Fruit fly (Drosophila melanogaster) whole organism, embryonic: ENCODE results near the gene CG31883.

Experiments used
- B-H1 ChIP-seq: fragments of 200-800 bp; sonication (Bioruptor generic); IDR thresholded peaks from 3 replicates; pipeline ENCODE4 v1.3.6; 2022; ENCODE audit warnings: missing biosample characterization, missing genetic modification characterization
- BEAF-32 ChIP-seq: fragments of 200-800 bp; sonication (Bioruptor generic); optimal IDR thresholded peaks from 3 replicates; lab custom pipeline; 2017; ENCODE audit warnings: missing biosample characterization, missing genetic modification characterization, mild to moderate bottlenecking, moderate library complexity, missing genetic modification reagents
- C15 ChIP-seq: fragments of 200-800 bp; sonication (Bioruptor generic); IDR thresholded peaks from 3 replicates; pipeline ENCODE4 v1.3.6; 2022; ENCODE audit warnings: missing biosample characterization, missing genetic modification characterization
- CG1024 ChIP-seq: fragments of 200-800 bp; sonication (Bioruptor generic); IDR thresholded peaks from 2 replicates; pipeline ENCODE4 v1.3.6; 2022; ENCODE audit warnings: missing biosample characterization, missing genetic modification characterization
- CG10431 ChIP-seq: fragments of 200-800 bp; sonication (Bioruptor generic); optimal IDR thresholded peaks from 3 replicates; lab custom pipeline; 2018; ENCODE audit warnings: missing biosample characterization, mild to moderate bottlenecking, missing genetic modification characterization
- CG11247 ChIP-seq: fragments of 200-800 bp; sonication (Bioruptor generic); IDR thresholded peaks from 2 replicates; pipeline ENCODE4 v1.3.6; 2022; ENCODE audit warnings: missing biosample characterization, missing genetic modification characterization
- CG12236 ChIP-seq: fragments of 200-800 bp; sonication (Bioruptor generic); optimal IDR thresholded peaks from 2 replicates; lab custom pipeline; 2016; ENCODE audit warnings: missing biosample characterization, missing genetic modification characterization
- CG12391 ChIP-seq: fragments of 200-800 bp; sonication (Bioruptor generic); optimal IDR thresholded peaks from 3 replicates; lab custom pipeline; 2018; ENCODE audit warnings: missing biosample characterization, mild to moderate bottlenecking, missing genetic modification characterization, moderate library complexity
- CG13123 ChIP-seq: fragments of 200-800 bp; sonication (Bioruptor generic); optimal IDR thresholded peaks from 2 replicates; lab custom pipeline; 2016; ENCODE audit warnings: missing biosample characterization, missing genetic modification characterization
- CG13624 ChIP-seq: fragments of 200-800 bp; sonication (Bioruptor generic); optimal IDR thresholded peaks from 2 replicates; lab custom pipeline; 2016; ENCODE audit warnings: missing biosample characterization, missing genetic modification characterization
- CG14860 ChIP-seq: fragments of 200-800 bp; sonication (Bioruptor generic); IDR thresholded peaks from 3 replicates; pipeline ENCODE4 v1.3.6; 2022; ENCODE audit warnings: missing biosample characterization, missing genetic modification characterization; ENCODE audit not compliant: partially characterized antibody
- CG15073 ChIP-seq: fragments of 200-800 bp; sonication (Bioruptor generic); optimal IDR thresholded peaks from 2 replicates; lab custom pipeline; 2016; ENCODE audit warnings: missing biosample characterization, missing genetic modification characterization
- CG15479 ChIP-seq: fragments of 200-800 bp; sonication (Bioruptor generic); optimal IDR thresholded peaks from 3 replicates; lab custom pipeline; 2019; ENCODE audit warnings: missing biosample characterization, mild to moderate bottlenecking, missing genetic modification characterization, moderate library complexity
- CG17328 ChIP-seq: fragments of 200-800 bp; sonication (Bioruptor generic); IDR thresholded peaks from 2 replicates; pipeline ENCODE4 v1.3.6; 2022; ENCODE audit warnings: missing biosample characterization, missing genetic modification characterization
- CG17912 ChIP-seq: fragments of 200-800 bp; sonication (Bioruptor generic); optimal IDR thresholded peaks from 2 replicates; lab custom pipeline; 2018; ENCODE audit warnings: missing biosample characterization, mild to moderate bottlenecking, missing genetic modification characterization
- CG2116 ChIP-seq: fragments of 200-800 bp; sonication (Bioruptor generic); optimal IDR thresholded peaks from 3 replicates; lab custom pipeline; 2018; ENCODE audit warnings: missing biosample characterization, mild to moderate bottlenecking, missing genetic modification characterization
- CG2202 ChIP-seq: fragments of 200-800 bp; sonication (Bioruptor generic); optimal IDR thresholded peaks from 2 replicates; lab custom pipeline; 2018; ENCODE audit warnings: missing biosample characterization, mild to moderate bottlenecking, missing genetic modification characterization
- CG31224 ChIP-seq: fragments of 200-800 bp; sonication (Bioruptor generic); IDR thresholded peaks from 2 replicates; pipeline ENCODE4 v1.3.6; 2022; ENCODE audit warnings: missing biosample characterization, missing genetic modification characterization
- CG3995 ChIP-seq: fragments of 200-800 bp; sonication (Bioruptor generic); optimal IDR thresholded peaks from 3 replicates; lab custom pipeline; 2016; ENCODE audit warnings: missing biosample characterization, missing genetic modification characterization
- CG4854 ChIP-seq: fragments of 200-800 bp; sonication (Bioruptor generic); optimal IDR thresholded peaks from 2 replicates; lab custom pipeline; 2016; ENCODE audit warnings: missing biosample characterization, missing genetic modification characterization, inconsistent platforms
- CG6854 ChIP-seq: fragments of 200-800 bp; sonication (Bioruptor generic); optimal IDR thresholded peaks from 3 replicates; lab custom pipeline; 2017; ENCODE audit warnings: missing biosample characterization, mild to moderate bottlenecking, missing genetic modification characterization
- CG7372 ChIP-seq: fragments of 200-800 bp; sonication (Bioruptor generic); IDR thresholded peaks from 2 replicates; pipeline ENCODE4 v1.3.6; 2022; ENCODE audit warnings: missing biosample characterization, missing genetic modification characterization
- CG7786 ChIP-seq: fragments of 200-800 bp; sonication (Bioruptor generic); optimal IDR thresholded peaks from 2 replicates; lab custom pipeline; 2016; ENCODE audit warnings: missing biosample characterization, missing genetic modification characterization
- CG8290 ChIP-seq, 3 experiments: fragments of 200-800 bp; sonication (Bioruptor generic); optimal IDR thresholded peaks; 2 replicates each; lab custom pipeline; 2016 to 2019; ENCODE audit warnings: missing biosample characterization in 3 of 3, missing genetic modification characterization in 3 of 3, mild to moderate bottlenecking in 2 of 3, moderate library complexity in 1 of 3
- CG8924 ChIP-seq: fragments of 200-800 bp; optimal IDR thresholded peaks from 3 replicates; lab custom pipeline; 2019; ENCODE audit warnings: missing biosample characterization, mild to moderate bottlenecking, missing genetic modification characterization, moderate library complexity
- CG8944 ChIP-seq: fragments of 200-800 bp; sonication (Bioruptor generic); optimal IDR thresholded peaks from 3 replicates; lab custom pipeline; 2016; ENCODE audit warnings: missing biosample characterization, missing genetic modification characterization
- CHES-1-like ChIP-seq: fragments of 200-800 bp; sonication (Bioruptor generic); optimal IDR thresholded peaks from 2 replicates; lab custom pipeline; 2016; ENCODE audit warnings: missing biosample characterization, missing genetic modification characterization
- Deaf1 ChIP-seq: fragments of 200-800 bp; optimal IDR thresholded peaks from 3 replicates; lab custom pipeline; 2019; ENCODE audit warnings: missing biosample characterization, mild to moderate bottlenecking, missing genetic modification characterization, moderate library complexity
- Dek ChIP-seq: fragments of 200-800 bp; sonication (Bioruptor generic); optimal IDR thresholded peaks from 3 replicates; lab custom pipeline; 2019; ENCODE audit warnings: missing biosample characterization, mild to moderate bottlenecking, missing genetic modification characterization, moderate library complexity
- Dip3 ChIP-seq: fragments of 200-800 bp; sonication (Bioruptor generic); optimal IDR thresholded peaks from 3 replicates; lab custom pipeline; 2016; ENCODE audit warnings: missing biosample characterization, missing genetic modification characterization
- Dp ChIP-seq: fragments of 200-800 bp; sonication (Bioruptor generic); optimal IDR thresholded peaks from 2 replicates; lab custom pipeline; 2018; ENCODE audit warnings: missing biosample characterization, mild to moderate bottlenecking, missing genetic modification characterization, moderate library complexity
- ERR ChIP-seq: fragments of 200-800 bp; sonication (Bioruptor generic); optimal IDR thresholded peaks from 2 replicates; lab custom pipeline; 2016; ENCODE audit warnings: missing biosample characterization, missing genetic modification characterization
- Fer2 ChIP-seq: fragments of 200-800 bp; sonication (Bioruptor generic); optimal IDR thresholded peaks from 2 replicates; lab custom pipeline; 2018; ENCODE audit warnings: missing biosample characterization, mild to moderate bottlenecking, missing genetic modification characterization, moderate library complexity
- Lhr ChIP-seq: fragments of 200-800 bp; sonication (Bioruptor generic); optimal IDR thresholded peaks from 3 replicates; lab custom pipeline; 2017; ENCODE audit warnings: mild to moderate bottlenecking, missing biosample characterization, missing genetic modification reagents, missing genetic modification characterization
- Nf-YC ChIP-seq: fragments of 200-800 bp; optimal IDR thresholded peaks from 3 replicates; lab custom pipeline; 2019; ENCODE audit warnings: missing biosample characterization, mild to moderate bottlenecking, missing genetic modification characterization, moderate library complexity
- abd-A ChIP-seq: fragments of 200-800 bp; sonication (Bioruptor generic); optimal IDR thresholded peaks from 3 replicates; lab custom pipeline; 2019; ENCODE audit warnings: missing biosample characterization, mild to moderate bottlenecking, missing genetic modification characterization, moderate library complexity
- bowl ChIP-seq: fragments of 200-800 bp; sonication (Bioruptor generic); IDR thresholded peaks from 2 replicates; pipeline ENCODE4 v1.3.6; 2022; ENCODE audit warnings: missing biosample characterization, missing genetic modification characterization
- caup ChIP-seq: fragments of 200-800 bp; sonication (Bioruptor generic); optimal IDR thresholded peaks from 3 replicates; lab custom pipeline; 2017; ENCODE audit warnings: missing biosample characterization, mild to moderate bottlenecking, missing genetic modification characterization, moderate library complexity; ENCODE audit not compliant: severe bottlenecking
- ci ChIP-seq: fragments of 200-800 bp; sonication (Bioruptor generic); IDR thresholded peaks from 3 replicates; pipeline ENCODE4 v1.3.6; 2022; ENCODE audit warnings: missing biosample characterization, missing genetic modification characterization
- eve ChIP-seq, 2 experiments: fragments of >200 bp; optimal IDR thresholded peaks; 2 replicates each; lab custom pipeline; 2017; ENCODE audit warnings: missing biosample characterization in 2 of 2, missing genetic modification characterization in 2 of 2
- gro ChIP-seq: fragments of 200-800 bp; sonication (Bioruptor generic); optimal IDR thresholded peaks from 2 replicates; lab custom pipeline; 2016; ENCODE audit warnings: missing biosample characterization, missing genetic modification characterization
- her ChIP-seq: fragments of 200-800 bp; sonication (Bioruptor generic); optimal IDR thresholded peaks from 2 replicates; lab custom pipeline; 2016; ENCODE audit warnings: missing biosample characterization, missing genetic modification characterization
- jumu ChIP-seq: fragments of 200-800 bp; sonication (Bioruptor generic); optimal IDR thresholded peaks from 3 replicates; lab custom pipeline; 2016; ENCODE audit warnings: missing biosample characterization, missing genetic modification characterization
- salm ChIP-seq: fragments of 200-800 bp; sonication (Bioruptor generic); optimal IDR thresholded peaks from 2 replicates; lab custom pipeline; 2018; ENCODE audit warnings: missing biosample characterization, mild to moderate bottlenecking, missing genetic modification characterization
- schlank ChIP-seq: fragments of 200-800 bp; sonication (Bioruptor generic); optimal IDR thresholded peaks from 2 replicates; lab custom pipeline; 2018; ENCODE audit warnings: missing biosample characterization, mild to moderate bottlenecking, missing genetic modification characterization
- ssp ChIP-seq: fragments of 200-800 bp; sonication (Bioruptor generic); IDR thresholded peaks from 2 replicates; pipeline ENCODE4 v1.3.6; 2022; ENCODE audit warnings: missing biosample characterization, missing genetic modification characterization
- tio ChIP-seq: fragments of 200-800 bp; sonication (Bioruptor generic); optimal IDR thresholded peaks from 2 replicates; lab custom pipeline; 2017; ENCODE audit warnings: missing biosample characterization, missing genetic modification characterization, inconsistent platforms
- unpg ChIP-seq: fragments of 200-800 bp; sonication (Bioruptor generic); optimal IDR thresholded peaks from 3 replicates; lab custom pipeline; 2018; ENCODE audit warnings: missing biosample characterization, mild to moderate bottlenecking, missing genetic modification characterization, moderate library complexity
- vnd ChIP-seq: fragments of 200-800 bp; sonication (Bioruptor generic); IDR thresholded peaks from 3 replicates; pipeline ENCODE4 v1.3.6; 2022; ENCODE audit warnings: missing biosample characterization, missing genetic modification characterization; ENCODE audit not compliant: partially characterized antibody
- yki ChIP-seq: fragments of >200 bp; optimal IDR thresholded peaks from 3 replicates; lab custom pipeline; 2018

The CG31883 gene

DNA sequence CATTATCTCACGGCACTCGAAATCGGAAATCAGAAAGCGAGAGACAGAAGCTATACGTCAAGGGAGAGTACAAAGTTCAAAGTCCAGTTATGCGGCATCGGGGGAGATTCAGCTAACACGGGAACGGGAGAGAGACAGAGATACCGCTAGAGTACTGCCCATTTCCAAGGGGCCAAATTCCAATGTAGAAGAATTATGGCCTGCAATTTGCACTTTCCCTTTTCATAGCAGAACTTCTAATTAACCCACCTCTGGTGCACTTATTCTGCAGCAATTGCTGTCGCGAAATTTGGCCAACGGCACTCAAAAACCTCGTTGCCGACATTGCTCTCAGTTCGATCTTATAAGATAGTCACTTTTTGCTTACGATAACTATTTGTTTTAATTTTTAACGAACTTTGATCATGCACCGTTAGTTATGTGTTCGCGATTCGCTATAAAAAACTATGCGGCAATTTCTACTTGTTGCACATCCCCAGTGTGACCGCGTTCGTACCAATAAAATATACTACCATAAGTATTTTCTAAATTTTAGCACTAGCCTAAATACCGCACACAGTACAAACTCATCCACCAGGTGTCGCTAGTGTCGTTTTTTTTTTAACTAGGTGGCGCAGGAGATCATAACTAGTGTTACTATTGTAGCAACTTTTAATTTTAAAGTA is 48.1 kb downstream of the CG31883 start, which contains the start of gene Mtpalpha (continued):
- TF ChIP-seq CG1024 (GFP tag; lab: Robert Waterston, UW) (no peak), Nf-YC (no peak), Dip3 (GFP tag; lab: Kevin White, UChicago) (no peak), C15 (GFP tag; lab: Robert Waterston, UW) (no peak; the same call in 2 of the 3 replicates), Dek (tag; lab: Kevin White, UChicago) (peak; percentile 65), CG17912 (GFP tag; lab: Kevin White, UChicago) (peak; percentile 37), CG3995 (GFP tag; lab: Kevin White, UChicago) (no peak), CG2202 (no peak), jumu (GFP tag; lab: Kevin White, UChicago) (peak; percentile 18), CG7372 (GFP tag; lab: Robert Waterston, UW) (no peak), CG10431 (GFP tag; lab: Kevin White, UChicago) (no peak), CG12391 (tag; lab: Kevin White, UChicago) (peak; percentile 44), ERR (no peak), Lhr (GFP tag; lab: Kevin White, UChicago) (peak; percentile 88), bowl (GFP tag; lab: Robert Waterston, UW) (no peak; the same call in 1 of the 2 replicates), abd-A (no peak), schlank (no peak), tio (no peak), Deaf1 (tag; lab: Kevin White, UChicago) (no peak), her (no peak), Fer2 (tag; lab: Kevin White, UChicago) (no peak), Dp (GFP tag; lab: Kevin White, UChicago) (peak; percentile 51), unpg (GFP tag; lab: Kevin White, UChicago) (peak; percentile 45), CG12236 (no peak), vnd (GFP tag; lab: Robert Waterston, UW) (no peak), CG8944 (GFP tag; lab: Kevin White, UChicago) (peak; percentile 4), gro (GFP tag; lab: Kevin White, UChicago) (peak; percentile 59), CG8290 (GFP tag; optimal IDR thresholded peaks at IDR 0.05; lab: Kevin White, UChicago) (peak; percentile 96), CG8290 (tag; optimal IDR thresholded peaks at IDR 0.05; lab: Kevin White, UChicago) (no peak), CG4854 (GFP tag; lab: Kevin White, UChicago) (no peak), eve (GFP tag; optimal IDR thresholded peaks at IDR 0.05; lab: Kevin White, UChicago) (no peak), caup (peak; percentile 26), ssp (peak; percentile 47), CG2116 (GFP tag; lab: Kevin White, UChicago) (peak; percentile 22), CG13624 (GFP tag; lab: Kevin White, UChicago) (peak; percentile 36), CG6854 (peak; percentile 35), CG15073 (GFP tag; lab: Kevin White, UChicago) (no peak), ci (GFP tag; lab: Robert Waterston, UW) (peak; percentile 76), CG11247 (GFP tag; lab: Robert Waterston, UW) (peak; percentile 61), B-H1 (GFP tag; lab: Robert Waterston, UW) (no peak), CG7786 (no peak), CG31224 (no peak), CG8924 (no peak), BEAF-32 (GFP tag; lab: Kevin White, UChicago) (peak; percentile 28), CG15479 (GFP tag; lab: Kevin White, UChicago) (no peak), CG14860 (no peak), CG17328 (GFP tag; lab: Robert Waterston, UW) (no peak), yki (lab: Kevin White, UChicago) (no peak), CHES-1-like (GFP tag; lab: Kevin White, UChicago) (peak; percentile 23), salm (tag; lab: Kevin White, UChicago) (peak; percentile 6), CG13123 (GFP tag; lab: Kevin White, UChicago) (no peak)
